Fruit fly (Drosophila melanogaster) S2 (cell line): ENCODE data around the gene CARPB.

ENCODE experiments used
- CG8478 ChIP-seq: fragments of >200 bp; optimal IDR thresholded peaks from 2 replicates; lab custom pipeline; 2018
- CTCF ChIP-seq, 2 experiments: fragments of >200 bp; optimal IDR thresholded peaks; 2 replicates each; lab custom pipeline; 2018

- TF ChIP-seq CG8478 (lab: Kevin White, UChicago) (no peak), CTCF (optimal IDR thresholded peaks at IDR 0.05; lab: Kevin White, UChicago) (no peak)
Measured at dm6 chrX:9738551-9738950, 44.5 kb upstream of the CARPB start.
